Fruit fly (Drosophila melanogaster) whole organism, embryonic: ENCODE data around the gene CG33299.

Source experiments
- CG10321 ChIP-seq: fragments of 200-800 bp; sonication (Bioruptor generic); IDR thresholded peaks from 2 replicates; pipeline ENCODE4 v1.3.6; 2022; ENCODE audit warnings: missing biosample characterization, missing genetic modification characterization
- CG10366 ChIP-seq: fragments of 200-800 bp; sonication (Bioruptor generic); IDR thresholded peaks from 2 replicates; pipeline ENCODE4 v1.3.6; 2022; ENCODE audit warnings: missing biosample characterization, missing genetic modification characterization
- CG10431 ChIP-seq: fragments of 200-800 bp; sonication (Bioruptor generic); optimal IDR thresholded peaks from 3 replicates; lab custom pipeline; 2018; ENCODE audit warnings: missing biosample characterization, mild to moderate bottlenecking, missing genetic modification characterization
- CG11696 ChIP-seq: fragments of 200-800 bp; sonication (Bioruptor generic); IDR thresholded peaks from 2 replicates; pipeline ENCODE4 v1.3.6; 2022; ENCODE audit warnings: missing biosample characterization, missing genetic modification characterization
- CG11723 ChIP-seq: fragments of 200-800 bp; sonication (Bioruptor generic); optimal IDR thresholded peaks from 2 replicates; lab custom pipeline; 2017; ENCODE audit warnings: missing biosample characterization, mild to moderate bottlenecking, missing genetic modification characterization
- CG13296 ChIP-seq: fragments of 200-800 bp; sonication (Bioruptor generic); optimal IDR thresholded peaks from 3 replicates; lab custom pipeline; 2018; ENCODE audit warnings: missing biosample characterization, mild to moderate bottlenecking, missing genetic modification characterization
- CG13894 ChIP-seq: fragments of 200-800 bp; sonication (Bioruptor generic); optimal IDR thresholded peaks from 3 replicates; lab custom pipeline; 2018; ENCODE audit warnings: missing biosample characterization, mild to moderate bottlenecking, missing genetic modification characterization, moderate library complexity
- CG14667 ChIP-seq: fragments of 200-800 bp; sonication (Bioruptor generic); IDR thresholded peaks from 2 replicates; pipeline ENCODE4 v1.3.6; 2022; ENCODE audit warnings: missing biosample characterization, missing genetic modification characterization
- CG15514 ChIP-seq: fragments of 200-800 bp; sonication (Bioruptor generic); optimal IDR thresholded peaks from 3 replicates; lab custom pipeline; 2017; ENCODE audit warnings: missing biosample characterization, missing genetic modification characterization, mild to moderate bottlenecking, moderate library complexity, missing genetic modification reagents
- CG1603 ChIP-seq: fragments of 200-800 bp; sonication (Bioruptor generic); optimal IDR thresholded peaks from 2 replicates; lab custom pipeline; 2019; ENCODE audit warnings: missing biosample characterization, mild to moderate bottlenecking, missing genetic modification characterization, moderate library complexity
- CG17568 ChIP-seq: fragments of 200-800 bp; sonication (Bioruptor generic); optimal IDR thresholded peaks from 2 replicates; lab custom pipeline; 2018; ENCODE audit warnings: missing biosample characterization, mild to moderate bottlenecking, missing genetic modification characterization, moderate library complexity
- CG1792 ChIP-seq: fragments of 200-800 bp; sonication (Bioruptor generic); optimal IDR thresholded peaks from 2 replicates; lab custom pipeline; 2016; ENCODE audit warnings: missing biosample characterization, missing genetic modification characterization
- CG2120 ChIP-seq: fragments of 200-800 bp; sonication (Bioruptor generic); optimal IDR thresholded peaks from 3 replicates; lab custom pipeline; 2016; ENCODE audit warnings: missing biosample characterization, missing genetic modification characterization
- CG32532 ChIP-seq: fragments of 200-800 bp; sonication (Bioruptor generic); IDR thresholded peaks from 2 replicates; pipeline ENCODE4 v1.3.6; 2022; ENCODE audit warnings: missing biosample characterization, missing genetic modification characterization
- CG3281 ChIP-seq: fragments of 200-800 bp; sonication (Bioruptor generic); optimal IDR thresholded peaks from 3 replicates; lab custom pipeline; 2017; ENCODE audit warnings: missing biosample characterization, mild to moderate bottlenecking, missing genetic modification characterization
- CG34422 ChIP-seq: fragments of 200-800 bp; sonication (Bioruptor generic); IDR thresholded peaks from 3 replicates; pipeline ENCODE4 v1.3.6; 2022; ENCODE audit warnings: missing biosample characterization, missing genetic modification characterization
- CG42726 ChIP-seq: fragments of 200-800 bp; sonication (Bioruptor generic); IDR thresholded peaks from 2 replicates; pipeline ENCODE4 v1.3.6; 2022; ENCODE audit warnings: missing biosample characterization, missing genetic modification characterization; ENCODE audit not compliant: partially characterized antibody
- CG4282 ChIP-seq: fragments of 200-800 bp; sonication (Bioruptor generic); optimal IDR thresholded peaks from 2 replicates; lab custom pipeline; 2016; ENCODE audit warnings: missing biosample characterization, missing genetic modification characterization
- CG4424 ChIP-seq: fragments of 200-800 bp; sonication (Bioruptor generic); optimal IDR thresholded peaks from 3 replicates; lab custom pipeline; 2016; ENCODE audit warnings: missing biosample characterization, missing genetic modification characterization
- CG7928 ChIP-seq: fragments of 200-800 bp; sonication (Bioruptor generic); optimal IDR thresholded peaks from 2 replicates; lab custom pipeline; 2017; ENCODE audit warnings: missing biosample characterization, mild to moderate bottlenecking, missing genetic modification characterization
- CG9215 ChIP-seq: fragments of 200-800 bp; sonication (Bioruptor generic); IDR thresholded peaks from 2 replicates; pipeline ENCODE4 v1.3.6; 2022; ENCODE audit warnings: missing biosample characterization, missing genetic modification characterization
- CG9437 ChIP-seq: fragments of 200-800 bp; sonication (Bioruptor generic); optimal IDR thresholded peaks from 2 replicates; lab custom pipeline; 2018; ENCODE audit warnings: missing biosample characterization, mild to moderate bottlenecking, missing genetic modification characterization
- Chrac-16 ChIP-seq: fragments of 200-800 bp; sonication (Bioruptor generic); optimal IDR thresholded peaks from 3 replicates; lab custom pipeline; 2016; ENCODE audit warnings: missing biosample characterization, missing genetic modification characterization
- Dfd ChIP-seq, 2 experiments: fragments of >200 bp; optimal IDR thresholded peaks; 2 replicates each; lab custom pipeline; 2017; ENCODE audit warnings: missing biosample characterization in 2 of 2, missing genetic modification characterization in 2 of 2
- Dp ChIP-seq: fragments of 200-800 bp; sonication (Bioruptor generic); optimal IDR thresholded peaks from 2 replicates; lab custom pipeline; 2018; ENCODE audit warnings: missing biosample characterization, mild to moderate bottlenecking, missing genetic modification characterization, moderate library complexity
- Eip74EF ChIP-seq, 2 experiments: fragments of 200-800 bp in 1 of 2; fragments of >200 bp in 1 of 2; sonication (Bioruptor generic) in 1 of 2; optimal IDR thresholded peaks; 2 replicates each; lab custom pipeline; 2017 to 2019; ENCODE audit warnings: missing biosample characterization in 2 of 2, missing genetic modification characterization in 2 of 2, mild to moderate bottlenecking in 1 of 2, moderate library complexity in 1 of 2
- Hmr ChIP-seq: fragments of 200-800 bp; sonication (Bioruptor generic); optimal IDR thresholded peaks from 3 replicates; lab custom pipeline; 2017; ENCODE audit warnings: mild to moderate bottlenecking, missing biosample characterization, missing genetic modification reagents, missing genetic modification characterization
- Max ChIP-seq: fragments of 200-800 bp; sonication (Bioruptor generic); optimal IDR thresholded peaks from 2 replicates; lab custom pipeline; 2016; ENCODE audit warnings: missing biosample characterization, mild to moderate bottlenecking, missing genetic modification characterization
- Neu2 ChIP-seq: fragments of 200-800 bp; sonication (Bioruptor generic); optimal IDR thresholded peaks from 3 replicates; lab custom pipeline; 2016; ENCODE audit warnings: missing biosample characterization, missing genetic modification characterization, borderline replicate concordance
- Sry-β ChIP-seq: fragments of 200-800 bp; sonication (Bioruptor generic); optimal IDR thresholded peaks from 2 replicates; lab custom pipeline; 2018; ENCODE audit warnings: missing biosample characterization, mild to moderate bottlenecking, missing genetic modification characterization, moderate library complexity
- Trl ChIP-seq, 3 experiments: fragments of >200 bp in 2 of 3; fragments of 200-800 bp in 1 of 3; sonication (Bioruptor generic) in 1 of 3; optimal IDR thresholded peaks; 2 replicates in 1 of 3; 3 replicates in 2 of 3; lab custom pipeline; 2016 to 2017; ENCODE audit warnings: missing biosample characterization in 1 of 3, missing genetic modification characterization in 1 of 3
- ab ChIP-seq: fragments of 200-800 bp; sonication (Bioruptor generic); optimal IDR thresholded peaks from 2 replicates; lab custom pipeline; 2016; ENCODE audit warnings: missing biosample characterization, missing genetic modification characterization
- ac ChIP-seq: fragments of 200-800 bp; sonication (Bioruptor generic); optimal IDR thresholded peaks from 3 replicates; lab custom pipeline; 2017; ENCODE audit warnings: missing biosample characterization, mild to moderate bottlenecking, missing genetic modification characterization
- ftz-f1 ChIP-seq: fragments of 200-800 bp; sonication (Bioruptor generic); optimal IDR thresholded peaks from 2 replicates; lab custom pipeline; 2016; ENCODE audit warnings: missing biosample characterization, missing genetic modification characterization
- gfzf ChIP-seq: fragments of 200-800 bp; sonication (Bioruptor generic); optimal IDR thresholded peaks from 2 replicates; lab custom pipeline; 2016; ENCODE audit warnings: missing biosample characterization, mild to moderate bottlenecking, missing genetic modification characterization, moderate library complexity
- lab ChIP-seq: fragments of 200-800 bp; sonication (Bioruptor generic); optimal IDR thresholded peaks from 3 replicates; lab custom pipeline; 2017; ENCODE audit warnings: missing biosample characterization, missing genetic modification characterization, mild to moderate bottlenecking, moderate library complexity, missing genetic modification reagents
- lbe ChIP-seq: fragments of 200-800 bp; sonication (Bioruptor generic); optimal IDR thresholded peaks from 2 replicates; lab custom pipeline; 2016; ENCODE audit warnings: missing biosample characterization, mild to moderate bottlenecking, missing genetic modification characterization
- lola ChIP-seq, 3 experiments: fragments of >200 bp in 2 of 3; fragments of 200-800 bp in 1 of 3; sonication (Bioruptor generic) in 1 of 3; optimal IDR thresholded peaks; 2 replicates each; lab custom pipeline; 2017 to 2019; ENCODE audit warnings: missing biosample characterization in 3 of 3, missing genetic modification characterization in 3 of 3, mild to moderate bottlenecking in 1 of 3, moderate library complexity in 1 of 3
- luna ChIP-seq: fragments of 200-800 bp; sonication (Bioruptor generic); optimal IDR thresholded peaks from 2 replicates; lab custom pipeline; 2016; ENCODE audit warnings: missing biosample characterization, missing genetic modification characterization
- nau ChIP-seq: fragments of 200-800 bp; sonication (Bioruptor generic); optimal IDR thresholded peaks from 3 replicates; lab custom pipeline; 2017; ENCODE audit warnings: missing biosample characterization, mild to moderate bottlenecking, missing genetic modification characterization, missing genetic modification reagents
- org-1 ChIP-seq: fragments of 200-800 bp; sonication (Bioruptor generic); optimal IDR thresholded peaks from 2 replicates; lab custom pipeline; 2017; ENCODE audit warnings: missing biosample characterization, missing genetic modification characterization
- p53 ChIP-seq: fragments of 200-800 bp; sonication (Bioruptor generic); optimal IDR thresholded peaks from 2 replicates; lab custom pipeline; 2016; ENCODE audit warnings: missing biosample characterization, missing genetic modification characterization
- pzg ChIP-seq: fragments of 200-800 bp; sonication (Bioruptor generic); optimal IDR thresholded peaks from 3 replicates; lab custom pipeline; 2018; ENCODE audit warnings: missing biosample characterization, mild to moderate bottlenecking, missing genetic modification characterization, moderate library complexity
- scrt ChIP-seq: fragments of 200-800 bp; sonication (Bioruptor generic); optimal IDR thresholded peaks from 2 replicates; lab custom pipeline; 2018; ENCODE audit warnings: missing biosample characterization, mild to moderate bottlenecking, missing genetic modification characterization, moderate library complexity
- sob ChIP-seq: fragments of 200-800 bp; sonication (Bioruptor generic); IDR thresholded peaks from 2 replicates; pipeline ENCODE4 v1.3.6; 2022; ENCODE audit warnings: missing biosample characterization, missing genetic modification characterization
- tll ChIP-seq, 2 experiments: fragments of 200-800 bp in 1 of 2; fragments of >200 bp in 1 of 2; sonication (Bioruptor generic) in 1 of 2; optimal IDR thresholded peaks; 2 replicates each; lab custom pipeline; 2017 to 2019; ENCODE audit warnings: missing biosample characterization in 2 of 2, missing genetic modification characterization in 2 of 2, mild to moderate bottlenecking in 1 of 2, moderate library complexity in 1 of 2
- toy ChIP-seq: fragments of 200-800 bp; sonication (Bioruptor generic); IDR thresholded peaks from 2 replicates; pipeline ENCODE4 v1.3.6; 2022; ENCODE audit warnings: missing biosample characterization, missing genetic modification characterization

CG33299 gene

DNA sequence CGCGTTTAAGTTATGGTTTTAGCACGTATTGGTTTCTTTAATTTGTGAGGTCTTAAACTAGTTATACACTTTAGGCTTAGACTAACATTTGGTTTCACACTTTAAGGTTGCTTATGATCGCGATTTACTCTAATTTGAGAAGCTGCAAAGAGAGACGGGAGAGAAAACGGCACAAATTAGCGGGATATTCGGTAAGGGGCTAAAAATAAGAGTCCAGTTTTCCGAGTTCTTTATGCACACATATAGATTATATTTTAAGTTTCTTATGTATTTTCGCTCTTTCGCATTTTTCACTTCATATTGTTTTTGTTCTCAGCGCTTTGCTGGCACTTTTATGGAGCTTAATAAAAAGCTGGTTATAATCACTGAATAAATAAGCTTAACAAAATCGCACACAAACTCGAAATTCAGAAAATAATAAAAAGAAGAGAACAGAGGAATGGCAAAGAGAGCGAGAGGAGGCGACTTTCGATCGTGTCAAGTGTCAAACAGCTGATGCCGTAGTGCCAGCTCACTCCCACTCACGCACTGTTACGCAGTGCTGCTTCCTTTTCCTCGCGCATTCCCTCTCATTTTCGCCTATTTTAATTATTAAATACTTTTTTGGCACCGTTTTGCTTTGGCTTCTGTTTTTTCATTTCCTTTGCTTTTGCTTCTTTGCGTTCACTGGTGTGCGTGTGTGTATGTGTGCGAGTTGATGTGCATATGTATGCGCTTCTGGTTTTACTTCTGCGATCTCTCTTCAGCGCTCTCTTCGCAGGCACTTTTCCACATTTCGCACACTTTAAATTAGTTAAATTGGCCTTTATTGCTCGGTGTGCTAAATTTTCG lies 41.9 kb downstream of the CG33299 start (continued):
- TF ChIP-seq CG4282 (GFP tag; lab: Kevin White, UChicago) = no peak
- TF ChIP-seq CG17568 = peak; percentile 17
- TF ChIP-seq ftz-f1 = no peak
- TF ChIP-seq CG34422 (GFP tag; lab: Robert Waterston, UW) = peak; percentile 48; the same call in 1 of the 3 replicates
- TF ChIP-seq lola (GFP tag; optimal IDR thresholded peaks at IDR 0.05; lab: Kevin White, UChicago) = peak in 1 of 3 experiments; percentile 29
- TF ChIP-seq nau = peak; percentile 7
- TF ChIP-seq luna = no peak
- TF ChIP-seq tll (GFP tag; optimal IDR thresholded peaks at IDR 0.05; lab: Kevin White, UChicago) = no peak
- TF ChIP-seq CG13894 (tag; lab: Kevin White, UChicago) = peak; percentile 21
- no peak for TF ChIP-seq ac (GFP tag; lab: Kevin White, UChicago)
- TF ChIP-seq CG13296 (GFP tag; lab: Kevin White, UChicago) = peak; percentile 26
- no peak for TF ChIP-seq Max (GFP tag; lab: Kevin White, UChicago)
- peak; percentile 88 for TF ChIP-seq CG10321
- no peak for TF ChIP-seq CG42726 (GFP tag; lab: Robert Waterston, UW)
- no peak for TF ChIP-seq Eip74EF (GFP tag; optimal IDR thresholded peaks at IDR 0.05; lab: Kevin White, UChicago)
- TF ChIP-seq CG3281 (GFP tag; lab: Kevin White, UChicago) = peak; percentile 41
- no peak; the same call in 1 of the 2 replicates for TF ChIP-seq sob (GFP tag; lab: Robert Waterston, UW)
- no peak for TF ChIP-seq gfzf (GFP tag; lab: Kevin White, UChicago)
- peak; percentile 25 to 76 for TF ChIP-seq Trl (optimal IDR thresholded peaks at IDR 0.05; lab: Kevin White, UChicago)
- TF ChIP-seq Trl (GFP tag; optimal IDR thresholded peaks at IDR 0.05; lab: Kevin White, UChicago) = no peak
- no peak for TF ChIP-seq CG1603
- TF ChIP-seq CG15514 = peak; percentile 26
- no peak for TF ChIP-seq Neu2 (GFP tag; lab: Kevin White, UChicago)
- no peak for TF ChIP-seq CG4424
- no peak for TF ChIP-seq pzg (GFP tag; lab: Kevin White, UChicago)
- no peak for TF ChIP-seq CG32532
- TF ChIP-seq lbe (GFP tag; lab: Kevin White, UChicago) = peak; percentile 39
- no peak for TF ChIP-seq org-1 (GFP tag; lab: Kevin White, UChicago)
- TF ChIP-seq CG10431 (GFP tag; lab: Kevin White, UChicago) = no peak
- TF ChIP-seq CG11723 (GFP tag; lab: Kevin White, UChicago) = no peak
- TF ChIP-seq CG9437 (GFP tag; lab: Kevin White, UChicago) = no peak
- TF ChIP-seq Dfd (GFP tag; optimal IDR thresholded peaks at IDR 0.05; lab: Kevin White, UChicago) = no peak
- TF ChIP-seq CG2120 = no peak
- no peak for TF ChIP-seq scrt (GFP tag; lab: Kevin White, UChicago)
- peak; percentile 30 for TF ChIP-seq Hmr (GFP tag; lab: Kevin White, UChicago)
- no peak for TF ChIP-seq CG14667 (GFP tag; lab: Robert Waterston, UW)
- TF ChIP-seq ab (GFP tag; lab: Kevin White, UChicago) = no peak
- TF ChIP-seq lab = no peak
- TF ChIP-seq CG9215 (GFP tag; lab: Robert Waterston, UW) = no peak
- no peak for TF ChIP-seq CG7928 (GFP tag; lab: Kevin White, UChicago)
- TF ChIP-seq CG1792 = no peak
- no peak for TF ChIP-seq CG10366 (GFP tag; lab: Robert Waterston, UW)
- TF ChIP-seq Sry-β (GFP tag; lab: Kevin White, UChicago) = no peak
- TF ChIP-seq CG11696 = no peak
- no peak for TF ChIP-seq Dp (GFP tag; lab: Kevin White, UChicago)
- no peak for TF ChIP-seq Chrac-16 (GFP tag; lab: Kevin White, UChicago)
- no peak for TF ChIP-seq toy (GFP tag; lab: Robert Waterston, UW)
- TF ChIP-seq p53 (GFP tag; lab: Kevin White, UChicago) = no peak
